Fruit fly (Drosophila melanogaster) whole organism, embryonic: ENCODE data around the gene topi.

ENCODE experiments used
- CG31441 ChIP-seq: fragments of 200-800 bp; sonication (Bioruptor generic); IDR thresholded peaks from 2 replicates; pipeline ENCODE4 v1.3.6; 2022; ENCODE audit warnings: missing biosample characterization, missing genetic modification characterization
- Poxn ChIP-seq: fragments of 200-800 bp; sonication (Bioruptor generic); IDR thresholded peaks from 2 replicates; pipeline ENCODE4 v1.3.6; 2022; ENCODE audit warnings: missing biosample characterization, missing genetic modification characterization
- Sox102F ChIP-seq: fragments of 200-800 bp; sonication (Bioruptor generic); optimal IDR thresholded peaks from 2 replicates; lab custom pipeline; 2018; ENCODE audit warnings: missing biosample characterization, mild to moderate bottlenecking, missing genetic modification characterization, moderate library complexity
- dm ChIP-seq: fragments of 200-800 bp; sonication (Bioruptor generic); optimal IDR thresholded peaks from 3 replicates; lab custom pipeline; 2016; ENCODE audit warnings: missing biosample characterization, missing genetic modification characterization

dm6 chr3R:9768884-9769283 is 6.0 kb upstream of the topi start, which contains the start of gene MED6:
- no peak for TF ChIP-seq CG31441 (GFP tag; lab: Robert Waterston, UW)
- no peak for TF ChIP-seq Poxn
- TF ChIP-seq dm (GFP tag; lab: Kevin White, UChicago) = no peak
- no peak for TF ChIP-seq Sox102F (GFP tag; lab: Kevin White, UChicago)
